Worm (Caenorhabditis elegans) whole organism, L4/young adult: ENCODE results near the gene ptp-5.1.

Experiments used
- W03F9.2 ChIP-seq: fragments of 150-350 bp; optimal IDR thresholded peaks from 2 replicates; lab custom pipeline; 2014; ENCODE audit warnings: missing biosample characterization, missing genetic modification characterization
- dao-5 ChIP-seq: sonication (generic microtip); optimal IDR thresholded peaks from 2 replicates; lab custom pipeline; 2016; ENCODE audit warnings: missing genotype, missing genetic modification characterization, moderate library complexity, missing compliant biosample characterization
- him-1 ChIP-seq: sonication (generic microtip); optimal IDR thresholded peaks from 2 replicates; lab custom pipeline; 2016; ENCODE audit warnings: missing genotype, missing genetic modification reagents, missing genetic modification characterization, missing compliant biosample characterization

- no peak for TF ChIP-seq dao-5 (tag; lab: Kevin White, UChicago)
- peak; percentile 11 for TF ChIP-seq him-1
- TF ChIP-seq W03F9.2, result no peak
Measured at ce11 chrIV:5137809-5138208, 28.3 kb upstream of the ptp-5.1 start.
